Worm (Caenorhabditis elegans) whole organism, L4 larva: Measurements from ENCODE around the gene F42C5.6.

Experiments
- F26F4.8 ChIP-seq: fragments of 200-800 bp; sonication (Bioruptor generic); conservative IDR thresholded peaks from 2 replicates; pipeline ENCODE4 v1.3.6; 2022; ENCODE audit warnings: missing genetic modification characterization, missing compliant biosample characterization
- F44E2.7 ChIP-seq: fragments of 200-800 bp; sonication (Bioruptor generic); IDR thresholded peaks from 2 replicates; pipeline ENCODE4 v2.1.2; 2022; ENCODE audit warnings: missing genetic modification characterization, missing compliant biosample characterization
- T20F7.1 ChIP-seq: fragments of 200-800 bp; sonication (Bioruptor generic); optimal IDR thresholded peaks from 2 replicates; lab custom pipeline; 2018; ENCODE audit warnings: mild to moderate bottlenecking, missing genetic modification characterization, missing compliant biosample characterization
- Y105C5A.15 ChIP-seq: fragments of 200-800 bp; sonication (Bioruptor generic); IDR thresholded peaks from 2 replicates; pipeline ENCODE4 v1.3.6; 2022; ENCODE audit warnings: missing genetic modification characterization, missing compliant biosample characterization
- Y5F2A.4 ChIP-seq: fragments of 200-800 bp; sonication (Bioruptor generic); optimal IDR thresholded peaks from 2 replicates; lab custom pipeline; 2018; ENCODE audit warnings: mild to moderate bottlenecking, missing genetic modification characterization, missing compliant biosample characterization
- Y75B8A.6 ChIP-seq: fragments of 200-800 bp; sonication (Bioruptor generic); IDR thresholded peaks from 2 replicates; pipeline ENCODE4 v1.3.6; 2022; ENCODE audit warnings: missing genetic modification reagents, missing genetic modification characterization, missing compliant biosample characterization
- aha-1 ChIP-seq: fragments of 150-350 bp; peaks from one replicate; lab custom pipeline; 2014; ENCODE audit warnings: missing biosample characterization, missing genetic modification characterization
- aly-2 ChIP-seq: sonication (generic microtip); optimal IDR thresholded peaks from 2 replicates; lab custom pipeline; 2018; ENCODE audit warnings: missing biosample characterization, missing genetic modification characterization
- arid-1 ChIP-seq: fragments of 200-800 bp; sonication (Bioruptor generic); conservative IDR thresholded peaks from 2 replicates; pipeline ENCODE4 v1.3.6; 2022; ENCODE audit warnings: missing genetic modification reagents, missing genetic modification characterization, missing compliant biosample characterization
- ceh-20 ChIP-seq: fragments of 200-800 bp; sonication (Bioruptor generic); IDR thresholded peaks from 2 replicates; pipeline ENCODE4 v1.3.6; 2022; ENCODE audit warnings: missing genetic modification reagents, missing genetic modification characterization, missing compliant biosample characterization
- ceh-32 ChIP-seq: sonication (generic microtip); optimal IDR thresholded peaks from 2 replicates; lab custom pipeline; 2016; ENCODE audit warnings: mild to moderate bottlenecking, missing genetic modification characterization, missing compliant biosample characterization; ENCODE audit not compliant: poor library complexity
- ces-1 ChIP-seq: fragments of 150-350 bp; sonication (generic microtip); optimal IDR thresholded peaks from 4 replicates; lab custom pipeline; 2014; ENCODE audit warnings: missing biosample characterization, missing genetic modification reagents, missing genetic modification characterization
- daf-8 ChIP-seq: fragments of 200-800 bp; sonication (Bioruptor generic); IDR thresholded peaks from 2 replicates; pipeline ENCODE4 v1.3.6; 2022; ENCODE audit warnings: missing genetic modification characterization, missing compliant biosample characterization
- dmd-6 ChIP-seq: fragments of 200-800 bp; sonication (Bioruptor generic); IDR thresholded peaks from 2 replicates; pipeline ENCODE4 v1.3.6; 2022; ENCODE audit warnings: missing genetic modification reagents, missing genetic modification characterization, missing compliant biosample characterization
- dmd-8 ChIP-seq: fragments of 200-800 bp; sonication (Bioruptor generic); IDR thresholded peaks from 2 replicates; pipeline ENCODE4 v1.3.6; 2022; ENCODE audit warnings: missing genetic modification characterization, missing compliant biosample characterization
- dve-1 ChIP-seq: sonication (generic microtip); optimal IDR thresholded peaks from 2 replicates; lab custom pipeline; 2017; ENCODE audit warnings: antibody characterized with exemption, mild to moderate bottlenecking, missing genetic modification characterization, missing compliant biosample characterization; ENCODE audit not compliant: insufficient read depth
- hlh-30 ChIP-seq: sonication (generic microtip); optimal IDR thresholded peaks from 2 replicates; lab custom pipeline; 2017; ENCODE audit warnings: antibody characterized with exemption, mild to moderate bottlenecking, missing genetic modification characterization, missing compliant biosample characterization; ENCODE audit not compliant: insufficient read depth
- lin-15B ChIP-seq: fragments of 150-350 bp; sonication (generic microtip); optimal IDR thresholded peaks from 3 replicates; lab custom pipeline; 2014; ENCODE audit warnings: missing biosample characterization, missing genetic modification characterization
- lin-39 ChIP-seq: fragments of 150-350 bp; optimal IDR thresholded peaks from 2 replicates; lab custom pipeline; 2014; ENCODE audit warnings: missing biosample characterization, missing genetic modification reagents, missing genetic modification characterization
- madf-9 ChIP-seq: fragments of 200-800 bp; sonication (Bioruptor generic); conservative IDR thresholded peaks from 2 replicates; pipeline ENCODE4 v1.3.6; 2022; ENCODE audit warnings: missing genetic modification reagents, missing genetic modification characterization, missing compliant biosample characterization
- mep-1 ChIP-seq: fragments of 150-350 bp; sonication (generic microtip); optimal IDR thresholded peaks from 3 replicates; lab custom pipeline; 2014; ENCODE audit warnings: missing biosample characterization, missing genetic modification characterization
- nhr-102 ChIP-seq: sonication (generic microtip); optimal IDR thresholded peaks from 2 replicates; lab custom pipeline; 2016; ENCODE audit warnings: mild to moderate bottlenecking, missing genetic modification characterization, moderate library complexity, missing compliant biosample characterization
- nhr-28 ChIP-seq: fragments of 150-350 bp; optimal IDR thresholded peaks from 2 replicates; lab custom pipeline; 2014; ENCODE audit warnings: missing biosample characterization, missing genetic modification characterization
- nhr-77 ChIP-seq: fragments of 150-350 bp; optimal IDR thresholded peaks from 2 replicates; lab custom pipeline; 2014; ENCODE audit warnings: missing biosample characterization, missing genetic modification characterization
- pqm-1 ChIP-seq: sonication (generic microtip); optimal IDR thresholded peaks from 2 replicates; lab custom pipeline; 2017; ENCODE audit warnings: missing biosample characterization, missing genetic modification characterization
- rbr-2 ChIP-seq: sonication (generic microtip); optimal IDR thresholded peaks from 2 replicates; lab custom pipeline; 2016; ENCODE audit warnings: missing genotype, missing genetic modification characterization, missing compliant biosample characterization
- saeg-2 ChIP-seq: fragments of 200-800 bp; sonication (Bioruptor generic); IDR thresholded peaks from 2 replicates; pipeline ENCODE4 v1.3.6; 2022; ENCODE audit warnings: missing genetic modification reagents, missing genetic modification characterization, missing compliant biosample characterization
- skn-1 ChIP-seq: fragments of 150-350 bp; optimal IDR thresholded peaks from 2 replicates; lab custom pipeline; 2014; ENCODE audit warnings: missing biosample characterization, missing genetic modification characterization
- snpc-1.2 ChIP-seq: fragments of 200-800 bp; sonication (Bioruptor generic); IDR thresholded peaks from 2 replicates; pipeline ENCODE4 v1.3.6; 2022; ENCODE audit warnings: missing genetic modification reagents, missing genetic modification characterization, missing compliant biosample characterization
- spr-3 ChIP-seq: fragments of 200-800 bp; sonication (Bioruptor generic); optimal IDR thresholded peaks from 2 replicates; lab custom pipeline; 2018; ENCODE audit warnings: mild to moderate bottlenecking, missing genetic modification characterization, missing compliant biosample characterization
- vab-7 ChIP-seq: fragments of 200-800 bp; sonication (Bioruptor generic); IDR thresholded peaks from 2 replicates; pipeline ENCODE4 v1.3.6; 2022; ENCODE audit warnings: missing genetic modification reagents, missing genetic modification characterization, missing compliant biosample characterization
- ztf-11 ChIP-seq: fragments of 150-350 bp; optimal IDR thresholded peaks from 2 replicates; lab custom pipeline; 2014; ENCODE audit warnings: missing biosample characterization, missing genetic modification characterization

F42C5.6 gene

DNA sequence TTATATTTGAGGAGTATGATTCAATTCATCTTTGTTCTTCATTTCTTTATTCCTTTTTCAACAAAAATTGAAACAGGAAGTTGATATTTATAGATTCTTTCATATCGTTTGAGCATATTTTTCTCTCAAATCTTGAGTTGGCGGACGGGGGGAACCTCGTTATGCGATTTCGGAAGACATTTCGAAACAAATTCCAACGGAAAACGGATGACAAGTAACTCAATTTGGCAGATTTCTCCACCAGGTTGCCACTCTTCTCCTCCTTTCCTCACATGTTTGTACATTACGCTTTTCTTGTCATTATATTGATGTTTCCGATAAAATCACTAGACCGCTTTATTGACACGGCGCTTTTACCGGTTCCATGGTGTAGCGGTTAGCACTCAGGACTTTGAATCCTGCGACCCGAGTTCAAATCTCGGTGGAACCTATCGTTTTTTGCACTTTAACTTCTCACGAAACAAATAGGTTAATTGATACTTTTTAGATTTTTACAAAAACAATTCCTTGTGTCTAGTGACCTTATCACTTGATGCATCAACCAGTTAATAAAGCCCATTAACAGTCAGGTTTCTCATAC is 33.8 kb downstream of the F42C5.6 start (continued):
- TF ChIP-seq ceh-32 (no peak), rbr-2 (tag; lab: Kevin White, UChicago) (no peak), daf-8 (no peak), F44E2.7 (GFP tag; lab: Robert Waterston, UW) (no peak), arid-1 (GFP tag; lab: Robert Waterston, UW) (no peak), mep-1 (tag; lab: Kevin White, UChicago) (no peak), vab-7 (peak; percentile 70), lin-39 (tag; lab: Kevin White, UChicago) (no peak), hlh-30 (tag; lab: Kevin White, UChicago) (peak; percentile 26), dmd-8 (GFP tag; lab: Robert Waterston, UW) (0 out of 2 replicates have a peak, but pooled peaks have one; percentile 58), ceh-20 (GFP tag; lab: Robert Waterston, UW) (no peak), Y75B8A.6 (GFP tag; lab: Robert Waterston, UW) (no peak), T20F7.1 (GFP tag; lab: Kevin White, UChicago) (no peak), F26F4.8 (GFP tag; lab: Robert Waterston, UW) (0 out of 2 replicates have a peak, but pooled peaks have one; percentile 33), snpc-1.2 (GFP tag; lab: Robert Waterston, UW) (peak; percentile 85), ces-1 (peak; percentile 33), saeg-2 (GFP tag; lab: Robert Waterston, UW) (no peak), dve-1 (tag; lab: Kevin White, UChicago) (no peak), lin-15B (tag; lab: Kevin White, UChicago) (no peak)

DNA sequence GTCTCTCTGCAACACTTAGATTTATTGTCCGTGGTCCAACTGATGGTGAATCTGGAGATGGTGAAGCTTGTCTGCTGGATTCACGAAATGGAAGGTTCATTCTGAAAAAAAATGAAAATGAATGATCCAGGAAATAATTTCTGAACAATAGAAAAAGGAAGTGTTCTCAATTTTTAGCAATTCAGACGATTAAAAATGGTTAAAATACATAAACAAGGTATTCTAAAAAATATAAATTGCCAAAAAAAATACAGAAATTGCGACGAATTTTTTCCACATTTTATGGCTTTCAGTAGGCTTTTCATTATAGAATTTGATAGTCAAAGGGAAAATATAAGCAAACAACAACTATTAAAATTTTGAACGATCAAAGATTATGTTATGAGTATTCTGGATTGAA is 45.7 kb downstream of the F42C5.6 start, which contains the start of gene glb-2:
TSS of gene glb-2 (minus strand) at position 101 of the 400 bp plus-strand sequence.
- no peak for TF ChIP-seq ztf-11 (tag; lab: Kevin White, UChicago)
- TF ChIP-seq pqm-1 = no peak
- TF ChIP-seq aha-1 = no peak
- TF ChIP-seq mep-1 (tag; lab: Kevin White, UChicago) = no peak
- TF ChIP-seq spr-3 (GFP tag; lab: Kevin White, UChicago) = no peak
- no peak for TF ChIP-seq Y105C5A.15
- no peak for TF ChIP-seq aly-2 (tag; lab: Kevin White, UChicago)
- no peak for TF ChIP-seq madf-9

DNA sequence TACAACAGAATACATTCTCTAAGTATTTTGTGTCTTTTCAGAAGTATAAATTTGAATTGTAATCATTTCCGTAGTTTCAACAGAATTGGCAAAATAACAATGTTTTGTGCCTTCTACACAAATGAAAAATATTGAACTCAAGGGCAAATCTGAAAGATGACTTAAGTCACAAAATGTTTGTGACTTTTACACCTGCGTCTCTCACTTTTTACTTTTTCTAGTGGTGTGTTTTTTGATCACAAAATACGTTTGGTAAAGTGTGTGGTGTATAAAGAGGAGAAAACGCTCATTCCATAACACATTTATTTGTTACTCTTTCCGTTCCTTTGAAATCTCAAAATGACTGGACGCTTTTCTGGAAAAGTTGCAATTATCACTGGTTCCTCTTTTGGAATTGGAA is 48.3 kb downstream of the F42C5.6 start, which contains the start of gene C06E4.3:
TSS of gene C06E4.3 (plus strand) at position 289 of the 400 bp plus-strand sequence.
- peak; percentile 25 for TF ChIP-seq nhr-77 (tag; lab: Kevin White, UChicago)
- peak; percentile 5 for TF ChIP-seq hlh-30 (tag; lab: Kevin White, UChicago)
- TF ChIP-seq Y5F2A.4 (GFP tag; lab: Kevin White, UChicago) = no peak
- TF ChIP-seq nhr-28 (tag; lab: Kevin White, UChicago) = peak; percentile 97
- no peak for TF ChIP-seq spr-3 (GFP tag; lab: Kevin White, UChicago)
- peak; percentile 71 for TF ChIP-seq nhr-102 (tag; lab: Kevin White, UChicago)
- peak; percentile 81 for TF ChIP-seq dmd-6 (GFP tag; lab: Robert Waterston, UW)
- TF ChIP-seq skn-1 (tag; lab: Kevin White, UChicago) = no peak
